Fruit fly (Drosophila melanogaster) whole organism, adult: ENCODE data around the gene CG4766.

Experiments
- CG1620 ChIP-seq: fragments of 200-800 bp; sonication (Bioruptor generic); optimal IDR thresholded peaks from 2 replicates; lab custom pipeline; 2016; ENCODE audit warnings: missing biosample characterization, missing genetic modification characterization
- CG7045 ChIP-seq: fragments of 200-800 bp; sonication (Bioruptor generic); optimal IDR thresholded peaks from 2 replicates; lab custom pipeline; 2017; ENCODE audit warnings: missing biosample characterization, mild to moderate bottlenecking, missing genetic modification characterization
- bab1 ChIP-seq: fragments of 200-800 bp; sonication (Bioruptor generic); optimal IDR thresholded peaks from 3 replicates; lab custom pipeline; 2019; ENCODE audit warnings: missing biosample characterization, mild to moderate bottlenecking, missing genetic modification characterization, moderate library complexity
- cnc ChIP-seq, 2 experiments: fragments of >200 bp; optimal IDR thresholded peaks; 2 replicates each; lab custom pipeline; 2017
- kay ChIP-seq: fragments of 200-800 bp; sonication (Bioruptor generic); peaks from one replicate; lab custom pipeline; 2016; ENCODE audit warnings: missing biosample characterization, missing genetic modification characterization, borderline replicate concordance
- tj ChIP-seq: fragments of 200-800 bp; sonication (Bioruptor generic); optimal IDR thresholded peaks from 3 replicates; lab custom pipeline; 2017; ENCODE audit warnings: missing biosample characterization, mild to moderate bottlenecking, missing genetic modification characterization, moderate library complexity
- toe ChIP-seq: fragments of 200-800 bp; sonication (Bioruptor generic); optimal IDR thresholded peaks from 2 replicates; lab custom pipeline; 2016; ENCODE audit warnings: missing biosample characterization, missing genetic modification characterization

dm6 chrX:5965517-5966397 is 34.8 kb downstream of the CG4766 start, which contains the start of gene Grip:
- TF ChIP-seq kay: no peak
- TF ChIP-seq CG7045: no peak
- no peak for TF ChIP-seq cnc (optimal IDR thresholded peaks at IDR 0.05; lab: Kevin White, UChicago)
- TF ChIP-seq toe (GFP tag; lab: Kevin White, UChicago): no peak
- no peak for TF ChIP-seq bab1 (GFP tag; lab: Kevin White, UChicago)
- TF ChIP-seq tj (GFP tag; lab: Kevin White, UChicago): no peak
- TF ChIP-seq CG1620: no peak
